Worm (Caenorhabditis elegans) whole organism, L2 larva: ENCODE measurements around the gene ZC196.5.
A peak's percentile ranks its signal among the peaks of the same experiment; 100 is the strongest.

Source experiments
- C34F6.9 ChIP-seq: fragments of 150-350 bp; optimal IDR thresholded peaks from 2 replicates; lab custom pipeline; 2014; ENCODE audit warnings: missing biosample characterization, missing genetic modification characterization
- F13H6.1 ChIP-seq: sonication (generic microtip); optimal IDR thresholded peaks from 2 replicates; lab custom pipeline; 2016; ENCODE audit warnings: missing genetic modification characterization, missing compliant biosample characterization
- Y55F3AM.14 ChIP-seq: fragments of 200-800 bp; sonication (Bioruptor generic); optimal IDR thresholded peaks from 2 replicates; lab custom pipeline; 2018; ENCODE audit warnings: mild to moderate bottlenecking, missing genetic modification characterization, missing compliant biosample characterization
- ZK546.5 ChIP-seq: sonication (generic microtip); optimal IDR thresholded peaks from 2 replicates; lab custom pipeline; 2017; ENCODE audit warnings: missing biosample characterization, missing genetic modification characterization
- alr-1 ChIP-seq: fragments of 150-350 bp; optimal IDR thresholded peaks from 2 replicates; lab custom pipeline; 2014; ENCODE audit warnings: missing biosample characterization, missing genetic modification characterization
- ama-1 ChIP-seq: fragments of 150-350 bp; optimal IDR thresholded peaks from 2 replicates; lab custom pipeline; 2018; ENCODE audit warnings: inconsistent platforms
- blmp-1 ChIP-seq: sonication (generic microtip); optimal IDR thresholded peaks from 2 replicates; lab custom pipeline; 2017; ENCODE audit warnings: missing genetic modification characterization, mild to moderate bottlenecking, missing compliant biosample characterization, antibody characterized with exemption, moderate library complexity; ENCODE audit not compliant: insufficient read depth
- ceh-16 ChIP-seq: fragments of 150-350 bp; optimal IDR thresholded peaks from 2 replicates; lab custom pipeline; 2014; ENCODE audit warnings: missing biosample characterization, missing genetic modification characterization
- ceh-82 ChIP-seq: fragments of 150-350 bp; optimal IDR thresholded peaks from 2 replicates; lab custom pipeline; 2014; ENCODE audit warnings: missing biosample characterization, missing genetic modification characterization
- dmd-4 ChIP-seq: sonication (generic microtip); optimal IDR thresholded peaks from 2 replicates; lab custom pipeline; 2017; ENCODE audit warnings: missing biosample characterization, missing genetic modification characterization
- egl-27 ChIP-seq: sonication (generic microtip); optimal IDR thresholded peaks from 3 replicates; lab custom pipeline; 2017; ENCODE audit warnings: missing biosample characterization, missing genetic modification reagents, missing genetic modification characterization
- elt-1 ChIP-seq: fragments of 150-350 bp; optimal IDR thresholded peaks from 2 replicates; lab custom pipeline; 2014; ENCODE audit warnings: missing biosample characterization, missing genetic modification characterization
- elt-3 ChIP-seq: sonication (generic microtip); optimal IDR thresholded peaks from 2 replicates; lab custom pipeline; 2017; ENCODE audit warnings: missing biosample characterization, missing genetic modification characterization
- fos-1 ChIP-seq: fragments of 150-350 bp; optimal IDR thresholded peaks from 2 replicates; lab custom pipeline; 2014; ENCODE audit warnings: missing biosample characterization, missing genetic modification characterization
- gmeb-1 ChIP-seq: fragments of 150-350 bp; optimal IDR thresholded peaks from 2 replicates; lab custom pipeline; 2014; ENCODE audit warnings: missing biosample characterization, missing genetic modification characterization
- lin-11 ChIP-seq: fragments of 150-350 bp; sonication (generic microtip); optimal IDR thresholded peaks from 2 replicates; lab custom pipeline; 2014; ENCODE audit warnings: missing biosample characterization, missing genetic modification characterization, inconsistent platforms, mixed read lengths
- lin-39 ChIP-seq: fragments of 150-350 bp; optimal IDR thresholded peaks from 2 replicates; lab custom pipeline; 2014; ENCODE audit warnings: missing biosample characterization, missing genetic modification reagents, missing genetic modification characterization
- lsy-2 ChIP-seq, 2 experiments: fragments of 150-350 bp in 1 of 2; sonication (generic microtip) in 1 of 2; optimal IDR thresholded peaks; 2 replicates each; lab custom pipeline; 2014 to 2017; ENCODE audit warnings: missing biosample characterization in 2 of 2, missing genetic modification characterization in 2 of 2
- mab-5 ChIP-seq: fragments of 150-350 bp; optimal IDR thresholded peaks from 2 replicates; lab custom pipeline; 2014; ENCODE audit warnings: missing biosample characterization, missing genetic modification characterization
- mdl-1 ChIP-seq, 2 experiments: fragments of 150-350 bp in 1 of 2; sonication (generic microtip) in 1 of 2; optimal IDR thresholded peaks; 2 replicates each; lab custom pipeline; 2017; ENCODE audit warnings: missing biosample characterization in 2 of 2, missing genetic modification characterization in 2 of 2
- nhr-10 ChIP-seq: sonication (generic microtip); optimal IDR thresholded peaks from 2 replicates; lab custom pipeline; 2017; ENCODE audit warnings: missing biosample characterization, missing genetic modification characterization
- nhr-11 ChIP-seq: fragments of 150-350 bp; optimal IDR thresholded peaks from 2 replicates; lab custom pipeline; 2014; ENCODE audit warnings: missing biosample characterization, missing genetic modification characterization
- nhr-12 ChIP-seq: fragments of 150-350 bp; optimal IDR thresholded peaks from 2 replicates; lab custom pipeline; 2014; ENCODE audit warnings: missing biosample characterization, missing genetic modification characterization
- nhr-21 ChIP-seq: fragments of 150-350 bp; optimal IDR thresholded peaks from 2 replicates; lab custom pipeline; 2014; ENCODE audit warnings: missing biosample characterization, missing genetic modification characterization
- nhr-23 ChIP-seq: fragments of 150-350 bp; optimal IDR thresholded peaks from 2 replicates; lab custom pipeline; 2014; ENCODE audit warnings: missing biosample characterization, missing genetic modification reagents, missing genetic modification characterization
- nhr-237 ChIP-seq: fragments of 150-350 bp; optimal IDR thresholded peaks from 2 replicates; lab custom pipeline; 2014; ENCODE audit warnings: missing biosample characterization, missing genetic modification characterization
- nhr-25 ChIP-seq: fragments of 150-350 bp; sonication (generic microtip); optimal IDR thresholded peaks from 3 replicates; lab custom pipeline; 2014; ENCODE audit warnings: missing biosample characterization, missing genetic modification characterization
- nhr-77 ChIP-seq: fragments of 150-350 bp; optimal IDR thresholded peaks from 2 replicates; lab custom pipeline; 2014; ENCODE audit warnings: missing biosample characterization, missing genetic modification characterization
- peb-1 ChIP-seq: fragments of 150-350 bp; optimal IDR thresholded peaks from 2 replicates; lab custom pipeline; 2014; ENCODE audit warnings: missing biosample characterization, missing genetic modification characterization
- sem-4 ChIP-seq: fragments of 150-350 bp; optimal IDR thresholded peaks from 2 replicates; lab custom pipeline; 2014; ENCODE audit warnings: missing biosample characterization, missing genetic modification reagents, missing genetic modification characterization
- skn-1 ChIP-seq: sonication (generic microtip); optimal IDR thresholded peaks from 2 replicates; lab custom pipeline; 2017; ENCODE audit warnings: missing biosample characterization, missing genetic modification characterization
- sma-3 ChIP-seq: sonication (generic microtip); optimal IDR thresholded peaks from 2 replicates; lab custom pipeline; 2016; ENCODE audit warnings: missing genetic modification reagents, missing genetic modification characterization, missing compliant biosample characterization
- sma-9 ChIP-seq, 2 experiments: fragments of 150-350 bp in 1 of 2; sonication (generic microtip) in 1 of 2; optimal IDR thresholded peaks; 2 replicates each; lab custom pipeline; 2014 to 2016; ENCODE audit warnings: missing genetic modification characterization in 2 of 2, mild to moderate bottlenecking in 1 of 2, missing biosample characterization in 1 of 2, missing compliant biosample characterization in 1 of 2, missing genetic modification reagents in 1 of 2, moderate library complexity in 1 of 2
- snpc-4 ChIP-seq: fragments of 150-350 bp; optimal IDR thresholded peaks from 2 replicates; lab custom pipeline; 2014; ENCODE audit warnings: missing biosample characterization, missing genetic modification characterization
- unc-39 ChIP-seq: fragments of 150-350 bp; optimal IDR thresholded peaks from 2 replicates; lab custom pipeline; 2014; ENCODE audit warnings: missing biosample characterization, missing genetic modification characterization
- unc-55 ChIP-seq: fragments of 150-350 bp; sonication (generic microtip); optimal IDR thresholded peaks from 3 replicates; lab custom pipeline; 2014; ENCODE audit warnings: missing biosample characterization, missing genetic modification reagents, missing genetic modification characterization
- unc-62 ChIP-seq: fragments of 150-350 bp; optimal IDR thresholded peaks from 2 replicates; lab custom pipeline; 2014; ENCODE audit warnings: missing biosample characterization, missing genetic modification reagents, missing genetic modification characterization
- ztf-1 ChIP-seq: fragments of 200-800 bp; sonication (Bioruptor generic); conservative IDR thresholded peaks from 2 replicates; pipeline ENCODE4 v1.3.6; 2022; ENCODE audit warnings: missing genetic modification characterization, missing compliant biosample characterization
- ztf-4 ChIP-seq: fragments of 150-350 bp; optimal IDR thresholded peaks from 2 replicates; lab custom pipeline; 2014; ENCODE audit warnings: missing biosample characterization, missing genetic modification characterization

Gene ZC196.5

DNA sequence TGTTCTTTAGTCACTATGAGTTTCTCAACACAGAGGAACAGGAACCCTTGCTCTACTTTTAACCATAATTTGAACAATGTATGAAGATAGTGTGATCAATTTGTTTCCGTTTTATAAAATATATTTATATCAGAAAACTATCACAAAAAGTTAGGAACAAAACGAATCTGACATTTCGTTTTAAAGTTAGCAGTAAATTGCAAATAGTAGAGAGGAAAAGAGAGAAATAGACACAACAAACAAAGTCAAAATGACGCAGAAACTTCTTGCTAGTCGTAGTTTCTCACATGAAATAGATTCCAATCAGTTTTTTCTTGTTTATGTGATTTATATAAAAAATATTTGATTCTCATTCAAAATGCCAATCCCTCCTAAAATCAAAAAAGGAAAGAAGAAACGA, at the start of gene ZC196.5:
Gene ZC196.5, plus strand, starts transcription at position 301 of the 400 bp plus-strand sequence.
- TF ChIP-seq nhr-12 (tag; lab: Kevin White, UChicago) (no peak), lin-39 (no peak), nhr-11 (tag; lab: Kevin White, UChicago) (no peak), snpc-4 (tag; lab: Kevin White, UChicago) (no peak), peb-1 (tag; lab: Kevin White, UChicago) (no peak), blmp-1 (tag; lab: Kevin White, UChicago) (no peak), ZK546.5 (tag; lab: Kevin White, UChicago) (no peak), ceh-82 (tag; lab: Kevin White, UChicago) (no peak), Y55F3AM.14 (no peak), ama-1 (lab: Kevin White, UChicago) (no peak), fos-1 (no peak)

DNA sequence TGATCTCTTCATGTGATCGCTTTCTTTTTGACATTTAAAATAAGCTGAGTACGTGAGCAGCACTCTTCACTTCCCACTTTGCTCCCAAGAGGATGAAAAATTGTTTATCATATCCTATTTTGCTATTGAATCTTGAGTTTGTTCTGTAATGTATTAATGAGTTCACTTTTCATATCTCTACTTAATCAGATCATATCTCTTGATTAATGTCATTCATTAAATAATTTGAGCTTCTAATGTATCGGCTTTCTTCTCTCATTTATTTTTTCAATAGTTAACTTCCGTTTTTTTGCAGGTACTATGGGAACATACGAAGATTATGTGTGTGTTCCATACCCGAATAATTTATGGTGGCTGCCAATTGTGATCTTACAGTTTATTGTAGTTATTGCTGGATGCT, 48.1 kb upstream of the ZC196.5 start, which contains the start of gene ZC190.2:
Gene ZC190.2, plus strand, starts transcription at position 301 of the 400 bp plus-strand sequence.
- no peak for TF ChIP-seq egl-27
- TF ChIP-seq C34F6.9 (tag; lab: Kevin White, UChicago), result no peak
- TF ChIP-seq dmd-4 (tag; lab: Kevin White, UChicago), result no peak
- TF ChIP-seq nhr-77 (tag; lab: Kevin White, UChicago), result no peak
- TF ChIP-seq sma-3 (GFP tag; lab: Kevin White, UChicago), result no peak
- no peak for TF ChIP-seq mab-5 (tag; lab: Kevin White, UChicago)
- no peak for TF ChIP-seq nhr-10 (tag; lab: Kevin White, UChicago)

DNA sequence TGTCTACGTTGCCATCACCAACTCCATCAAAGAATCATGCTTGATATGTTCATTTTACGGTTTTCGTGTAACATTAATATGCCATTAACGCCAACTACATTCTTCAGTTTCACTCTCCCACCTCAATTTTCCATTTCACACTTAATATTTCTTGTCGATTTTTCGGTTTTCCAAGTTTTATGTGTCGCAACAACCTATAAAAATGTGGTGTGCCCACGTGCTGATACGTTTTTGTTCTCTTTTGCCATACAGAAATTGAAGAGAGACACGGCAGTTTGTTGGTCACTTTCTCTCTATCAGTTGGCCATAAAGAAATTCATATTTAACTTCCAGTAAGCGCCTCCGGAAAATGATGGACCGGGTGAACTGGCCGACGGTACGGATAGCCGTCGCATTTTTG, 46.5 kb upstream of the ZC196.5 start, which contains the start of gene cln-3.3:
Gene cln-3.3, plus strand, starts transcription at position 334 of the 400 bp plus-strand sequence.
- peak; percentile 15 for TF ChIP-seq fos-1
- TF ChIP-seq nhr-237 (tag; lab: Kevin White, UChicago), result no peak

DNA sequence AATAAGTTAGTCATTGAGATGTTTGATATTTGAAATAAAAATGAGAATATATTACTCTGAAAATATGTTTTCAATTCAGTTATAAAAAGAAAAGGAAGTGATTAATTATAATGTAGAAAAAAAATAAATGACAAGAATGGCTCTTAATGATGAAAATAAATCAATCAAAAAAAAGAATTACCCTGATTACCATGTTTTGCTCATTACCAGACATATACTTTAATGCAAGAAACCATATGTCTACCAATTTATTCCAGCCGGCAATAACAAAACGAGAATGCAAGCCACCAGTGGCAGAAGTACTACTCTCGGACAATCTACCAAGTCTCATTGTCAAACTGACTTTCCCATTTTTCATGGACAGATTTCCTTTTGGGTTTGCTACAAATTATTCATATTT, 45.4 kb upstream of the ZC196.5 start:
- TF ChIP-seq elt-3 (tag; lab: Kevin White, UChicago), result no peak
- no peak for TF ChIP-seq nhr-10 (tag; lab: Kevin White, UChicago)
- no peak for TF ChIP-seq sma-9 (GFP tag; optimal IDR thresholded peaks at IDR 0.05; lab: Kevin White, UChicago)
- no peak for TF ChIP-seq sma-9 (tag; optimal IDR thresholded peaks at IDR 0.05; lab: Kevin White, UChicago)
- no peak for TF ChIP-seq unc-62 (GFP tag; lab: Kevin White, UChicago)
- TF ChIP-seq ztf-1 (GFP tag; lab: Robert Waterston, UW), result no peak
- no peak for TF ChIP-seq nhr-11 (tag; lab: Kevin White, UChicago)
- TF ChIP-seq skn-1 (tag; lab: Kevin White, UChicago), result no peak
- TF ChIP-seq unc-39 (tag; lab: Kevin White, UChicago), result no peak
- TF ChIP-seq ztf-4 (tag; lab: Kevin White, UChicago), result no peak
- TF ChIP-seq nhr-25 (tag; lab: Kevin White, UChicago), result no peak
- no peak for TF ChIP-seq ceh-16 (tag; lab: Kevin White, UChicago)
- no peak for TF ChIP-seq sem-4
- no peak for TF ChIP-seq dmd-4 (tag; lab: Kevin White, UChicago)
- TF ChIP-seq lsy-2 (tag; optimal IDR thresholded peaks at IDR 0.05; lab: Kevin White, UChicago), result no peak

DNA sequence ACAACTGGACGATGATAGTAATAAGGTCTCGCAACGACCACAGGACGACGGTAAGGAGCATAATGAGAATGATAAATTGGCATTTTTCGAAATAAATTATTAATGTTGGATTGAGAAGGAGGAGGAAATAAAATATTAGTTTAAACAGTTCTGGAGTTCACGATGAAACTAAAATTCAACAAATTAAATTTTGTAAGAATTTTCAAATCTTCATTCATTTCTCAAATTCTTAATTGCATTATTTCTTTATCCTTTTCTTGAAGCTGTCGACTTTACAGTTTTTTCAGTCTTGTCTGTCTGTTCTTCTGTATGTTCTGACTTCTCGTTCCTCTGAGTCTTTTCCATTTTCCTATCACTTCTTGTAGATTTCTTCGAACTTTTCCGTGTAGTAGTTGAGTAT, 42.4 kb upstream of the ZC196.5 start, which contains the start of gene ZC190.7:
Gene ZC190.7, minus strand, starts transcription at position 101 of the 400 bp plus-strand sequence.
- TF ChIP-seq nhr-23 (tag; lab: Kevin White, UChicago), result no peak
- TF ChIP-seq lin-11 (tag; lab: Kevin White, UChicago), result no peak
- TF ChIP-seq sma-3 (GFP tag; lab: Kevin White, UChicago), result no peak
- TF ChIP-seq lsy-2 (tag; optimal IDR thresholded peaks at IDR 0.05; lab: Kevin White, UChicago), result no peak
- no peak for TF ChIP-seq mab-5 (tag; lab: Kevin White, UChicago)
- no peak for TF ChIP-seq unc-55 (GFP tag; lab: Kevin White, UChicago)
- TF ChIP-seq nhr-11 (tag; lab: Kevin White, UChicago), result no peak
- TF ChIP-seq C34F6.9 (tag; lab: Kevin White, UChicago), result no peak
- TF ChIP-seq snpc-4 (tag; lab: Kevin White, UChicago), result no peak
- no peak for TF ChIP-seq gmeb-1 (tag; lab: Kevin White, UChicago)
- no peak for TF ChIP-seq nhr-12 (tag; lab: Kevin White, UChicago)
- TF ChIP-seq sma-9 (GFP tag; optimal IDR thresholded peaks at IDR 0.05; lab: Kevin White, UChicago), result no peak
- TF ChIP-seq sma-9 (tag; optimal IDR thresholded peaks at IDR 0.05; lab: Kevin White, UChicago), result no peak
- TF ChIP-seq alr-1 (tag; lab: Kevin White, UChicago), result no peak
- no peak for TF ChIP-seq F13H6.1 (tag; lab: Kevin White, UChicago)
- TF ChIP-seq elt-1 (tag; lab: Kevin White, UChicago), result no peak
- TF ChIP-seq nhr-21 (tag; lab: Kevin White, UChicago), result no peak
- TF ChIP-seq mdl-1 (tag; optimal IDR thresholded peaks at IDR 0.05; lab: Kevin White, UChicago), result no peak
- TF ChIP-seq nhr-237 (tag; lab: Kevin White, UChicago), result no peak
- TF ChIP-seq, all 48 proteins: peak for 0
